ENCODE assay signal across 5 fruit fly cellular contexts in genomic region chr3L:16667663-16668465, dm6.
TF ChIP-seq lines count a peak whose summit lies in the region.

Gene Galphaf, minus strand, starts transcription at chr3L:16667934.

- no peak for TF ChIP-seq CTCF in whole organism, embryonic (GFP tag; optimal IDR thresholded peaks at IDR 0.05; lab: Kevin White, UChicago)

TF ChIP-seq in whole organism, adult, 20 proteins besides CTCF, POLR2A, EP300 and RAD21:
- TF ChIP-seq CG11617 (GFP tag; optimal IDR thresholded peaks at IDR 0.05; lab: Kevin White, UChicago): no peak
- TF ChIP-seq ovo (GFP tag; optimal IDR thresholded peaks at IDR 0.05; lab: Kevin White, UChicago): no peak
- TF ChIP-seq cic (GFP tag; optimal IDR thresholded peaks at IDR 0.05; lab: Kevin White, UChicago): peak; percentile 37
- TF ChIP-seq CG12768 (GFP tag; optimal IDR thresholded peaks at IDR 0.05; lab: Kevin White, UChicago): peak; percentile 3
- TF ChIP-seq CG5204 (GFP tag; optimal IDR thresholded peaks at IDR 0.05; lab: Kevin White, UChicago): peak; percentile 1
- TF ChIP-seq CG33017 (tag; optimal IDR thresholded peaks at IDR 0.05; lab: Kevin White, UChicago): peak; percentile 16
- TF ChIP-seq kay (GFP tag; lab: Kevin White, UChicago; ENCODE audit: borderline replicate concordance): peak; percentile 40

TF ChIP-seq in whole organism, embryonic, 481 proteins besides CTCF, POLR2A, EP300 and RAD21 (continues in another document):
- TF ChIP-seq amos (GFP tag; IDR thresholded peaks at IDR 0.05; lab: Robert Waterston, UW; ENCODE audit: partially characterized antibody): no peak
- TF ChIP-seq HmgD (GFP tag; optimal IDR thresholded peaks at IDR 0.05; lab: Kevin White, UChicago): no peak
- no peak for TF ChIP-seq Dad (GFP tag; optimal IDR thresholded peaks at IDR 0.05; lab: Kevin White, UChicago)
- no peak for TF ChIP-seq pros (GFP tag; optimal IDR thresholded peaks at IDR 0.05; lab: Kevin White, UChicago)
- no peak for TF ChIP-seq kay (GFP tag; optimal IDR thresholded peaks at IDR 0.05; lab: Kevin White, UChicago)
- no peak for TF ChIP-seq CG4617 (GFP tag; optimal IDR thresholded peaks at IDR 0.05; lab: Kevin White, UChicago; ENCODE audit: borderline replicate concordance)
- TF ChIP-seq Dek (tag; optimal IDR thresholded peaks at IDR 0.05; lab: Kevin White, UChicago): no peak
- no peak for TF ChIP-seq jumu (GFP tag; optimal IDR thresholded peaks at IDR 0.05; lab: Kevin White, UChicago)
- TF ChIP-seq CG4282 (GFP tag; optimal IDR thresholded peaks at IDR 0.05; lab: Kevin White, UChicago): no peak
- no peak for TF ChIP-seq CG8944 (GFP tag; optimal IDR thresholded peaks at IDR 0.05; lab: Kevin White, UChicago)
- TF ChIP-seq eyg (GFP tag; optimal IDR thresholded peaks at IDR 0.05; lab: Kevin White, UChicago): no peak
- no peak for TF ChIP-seq CG6813 (GFP tag; optimal IDR thresholded peaks at IDR 0.05; lab: Kevin White, UChicago)
- TF ChIP-seq sd (tag; optimal IDR thresholded peaks at IDR 0.05; lab: Kevin White, UChicago): peak; percentile 95
- TF ChIP-seq CG3838 (GFP tag; optimal IDR thresholded peaks at IDR 0.05; lab: Kevin White, UChicago): no peak
- TF ChIP-seq nmo (GFP tag; optimal IDR thresholded peaks at IDR 0.05; lab: Kevin White, UChicago): no peak
- TF ChIP-seq CG18011 (GFP tag; optimal IDR thresholded peaks at IDR 0.05; lab: Kevin White, UChicago): no peak
- TF ChIP-seq CG12155 (GFP tag; optimal IDR thresholded peaks at IDR 0.05; lab: Kevin White, UChicago): no peak
- TF ChIP-seq CG10543 (GFP tag; optimal IDR thresholded peaks at IDR 0.05; lab: Kevin White, UChicago): peak; percentile 68
- no peak for TF ChIP-seq CG7839 (tag; optimal IDR thresholded peaks at IDR 0.05; lab: Kevin White, UChicago)
- no peak for TF ChIP-seq dm (GFP tag; optimal IDR thresholded peaks at IDR 0.05; lab: Kevin White, UChicago)
- no peak for TF ChIP-seq en (GFP tag; optimal IDR thresholded peaks at IDR 0.05; lab: Kevin White, UChicago)
- peak; percentile 38 for TF ChIP-seq cwo (GFP tag; optimal IDR thresholded peaks at IDR 0.05; lab: Kevin White, UChicago)

TF ChIP-seq in whole organism, prepupa, 60 proteins besides CTCF, POLR2A, EP300 and RAD21:
- TF ChIP-seq Hr38 (GFP tag; optimal IDR thresholded peaks at IDR 0.05; lab: Kevin White, UChicago): no peak
- no peak for TF ChIP-seq dac (GFP tag; optimal IDR thresholded peaks at IDR 0.05; lab: Kevin White, UChicago)
- TF ChIP-seq CG34406 (GFP tag; optimal IDR thresholded peaks at IDR 0.05; lab: Kevin White, UChicago): no peak
- peak; percentile 70 for TF ChIP-seq fkh (GFP tag; optimal IDR thresholded peaks at IDR 0.05; lab: Kevin White, UChicago)
- peak; percentile 53 for TF ChIP-seq vri (GFP tag; optimal IDR thresholded peaks at IDR 0.05; lab: Kevin White, UChicago)

TF ChIP-seq in whole organism, pupa, 21 proteins besides CTCF, POLR2A, EP300 and RAD21:
- no peak for TF ChIP-seq CG32121 (GFP tag; IDR thresholded peaks at IDR 0.05; lab: Robert Waterston, UW)
- peak; percentile 17 for TF ChIP-seq EcR (GFP tag; optimal IDR thresholded peaks at IDR 0.05; lab: Kevin White, UChicago)

TF ChIP-seq in whole organism, wandering third instar larva, 38 proteins besides CTCF, POLR2A, EP300 and RAD21:
- TF ChIP-seq usp (GFP tag; optimal IDR thresholded peaks at IDR 0.05; lab: Kevin White, UChicago): no peak
- peak; percentile 26 for TF ChIP-seq fru (GFP tag; optimal IDR thresholded peaks at IDR 0.05; lab: Kevin White, UChicago)
- TF ChIP-seq Myc (optimal IDR thresholded peaks at IDR 0.05; lab: Kevin White, UChicago): no peak
- TF ChIP-seq Hr83 (GFP tag; optimal IDR thresholded peaks at IDR 0.05; lab: Kevin White, UChicago; ENCODE audit: poor library complexity, severe bottlenecking): peak; percentile 18
- TF ChIP-seq Vsx2 (GFP tag; optimal IDR thresholded peaks at IDR 0.05; lab: Kevin White, UChicago; ENCODE audit: partially characterized antibody): peak; percentile 73
- no peak for TF ChIP-seq sv (GFP tag; optimal IDR thresholded peaks at IDR 0.05; lab: Kevin White, UChicago)
- peak; percentile 53 for TF ChIP-seq h (GFP tag; optimal IDR thresholded peaks at IDR 0.05; lab: Kevin White, UChicago)
- TF ChIP-seq dl (GFP tag; optimal IDR thresholded peaks at IDR 0.05; lab: Kevin White, UChicago; ENCODE audit: insufficient read depth in 1 of 2, partially characterized antibody in 2 of 2): peak; percentile 18 to 85
- no peak for TF ChIP-seq CG9705 (GFP tag; optimal IDR thresholded peaks at IDR 0.05; lab: Kevin White, UChicago)
- TF ChIP-seq Dif (GFP tag; optimal IDR thresholded peaks at IDR 0.05; lab: Kevin White, UChicago; ENCODE audit: partially characterized antibody): peak; percentile 86
- no peak for TF ChIP-seq sage (GFP tag; optimal IDR thresholded peaks at IDR 0.05; lab: Kevin White, UChicago)
- no peak for TF ChIP-seq Rel (GFP tag; optimal IDR thresholded peaks at IDR 0.05; lab: Kevin White, UChicago)
- TF ChIP-seq Rel (tag; optimal IDR thresholded peaks at IDR 0.05; lab: Kevin White, UChicago): peak; percentile 28
TF ChIP-seq in whole organism, wandering third instar larva: peak in this region for 7.
